Worm (Caenorhabditis elegans) whole organism, early embryonic: ENCODE data around the gene dpy-27.
"Not testable (repeated sequence)": the region's sequence is repeated elsewhere in the genome, so short reads cannot be mapped to it uniquely, and the experiment has no call there.

Experiments
- B0310.2 ChIP-seq: sonication (generic microtip); optimal IDR thresholded peaks from 2 replicates; lab custom pipeline; 2016; ENCODE audit warnings: mild to moderate bottlenecking, missing genetic modification characterization, missing compliant biosample characterization
- F13C5.2 ChIP-seq: sonication (generic microtip); optimal IDR thresholded peaks from 2 replicates; lab custom pipeline; 2017; ENCODE audit warnings: mild to moderate bottlenecking, missing genetic modification characterization, inconsistent platforms, missing compliant biosample characterization
- aly-1 ChIP-seq: sonication (generic microtip); optimal IDR thresholded peaks from 2 replicates; lab custom pipeline; 2016; ENCODE audit warnings: missing genetic modification characterization, missing compliant biosample characterization
- ama-1 ChIP-seq: fragments of 150-350 bp; optimal IDR thresholded peaks from 2 replicates; lab custom pipeline; 2014
- ceh-13 ChIP-seq: fragments of 200-800 bp; sonication (Bioruptor generic); optimal IDR thresholded peaks from 2 replicates; lab custom pipeline; 2018; ENCODE audit warnings: mild to moderate bottlenecking, missing genetic modification characterization, missing compliant biosample characterization
- ceh-36 ChIP-seq: sonication (generic microtip); optimal IDR thresholded peaks from 2 replicates; lab custom pipeline; 2016; ENCODE audit warnings: missing genetic modification characterization, inconsistent platforms, missing compliant biosample characterization
- ets-7 ChIP-seq: sonication (generic microtip); optimal IDR thresholded peaks from 2 replicates; lab custom pipeline; 2016; ENCODE audit warnings: missing genotype, missing genetic modification characterization, missing compliant biosample characterization
- flt-1 ChIP-seq: fragments of 200-800 bp; sonication (Bioruptor generic); IDR thresholded peaks from 2 replicates; pipeline ENCODE4 v1.3.6; 2022; ENCODE audit warnings: missing genetic modification characterization, missing compliant biosample characterization
- pes-1 ChIP-seq: fragments of 200-800 bp; sonication (Bioruptor generic); IDR thresholded peaks from 2 replicates; pipeline ENCODE4 v1.3.6; 2022; ENCODE audit warnings: missing genetic modification reagents, missing genetic modification characterization, missing compliant biosample characterization
- tbx-11 ChIP-seq: fragments of 200-800 bp; sonication (Bioruptor generic); IDR thresholded peaks from 2 replicates; pipeline ENCODE4 v1.3.6; 2022; ENCODE audit warnings: missing genetic modification characterization, missing compliant biosample characterization
- tbx-37 ChIP-seq: fragments of 200-800 bp; sonication (Bioruptor generic); conservative IDR thresholded peaks from 2 replicates; pipeline ENCODE4 v1.3.6; 2022; ENCODE audit warnings: missing genetic modification reagents, missing genetic modification characterization, missing compliant biosample characterization
- tra-4 ChIP-seq: sonication (generic microtip); optimal IDR thresholded peaks from 2 replicates; lab custom pipeline; 2017; ENCODE audit warnings: missing genetic modification characterization, missing compliant biosample characterization

DNA sequence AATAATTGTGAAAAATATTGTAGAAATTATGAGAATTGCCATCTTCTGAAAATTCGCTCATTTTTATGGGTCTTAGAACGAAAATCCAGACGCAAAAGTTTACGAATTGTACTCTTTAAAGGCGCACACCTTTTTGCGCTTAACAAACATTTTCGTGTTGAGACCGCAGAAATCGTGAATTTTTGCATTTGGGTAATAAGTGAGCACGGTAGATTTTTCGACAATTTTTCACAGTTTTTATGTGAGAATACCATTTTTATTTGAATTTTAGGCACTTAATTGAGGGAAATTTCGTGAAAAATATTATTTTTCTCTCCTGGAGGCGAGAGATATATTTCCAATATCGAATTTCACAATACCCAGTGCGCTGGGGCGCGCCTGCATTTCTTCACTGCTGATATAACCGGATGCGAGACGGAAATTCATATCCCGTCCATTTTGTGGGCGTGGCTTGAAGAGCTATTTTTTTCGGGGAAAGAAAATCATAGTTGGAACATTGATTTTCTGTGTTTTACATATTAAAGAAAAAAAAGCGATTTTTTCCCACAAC lies 32.6 kb upstream of the dpy-27 start, which contains the start of gene cyp-25A4:
- TF ChIP-seq tbx-37 (GFP tag; lab: Robert Waterston, UW); pes-1 (GFP tag; lab: Robert Waterston, UW); ama-1 (lab: Kevin White, UChicago); tra-4 (tag; lab: Kevin White, UChicago); ceh-36 (tag; lab: Kevin White, UChicago); flt-1; B0310.2 (tag; lab: Kevin White, UChicago); aly-1 (tag; lab: Kevin White, UChicago); ets-7; tbx-11 (GFP tag; lab: Robert Waterston, UW); ceh-13 (GFP tag; lab: Kevin White, UChicago); F13C5.2 (tag; lab: Kevin White, UChicago): not testable (repeated sequence)
